Fruit fly (Drosophila melanogaster): Measurements from ENCODE around the gene CG14109.

CG14109 gene

dm6 chr3L:13450177-13450793 is 9.6 kb downstream of the CG14109 start, which contains the start of the genes JMJD7 and CG10738 (continued):
- TF ChIP-seq B-H2 (GFP tag; optimal IDR thresholded peaks at IDR 0.05) (no peak), CG5180 (GFP tag; optimal IDR thresholded peaks at IDR 0.05) (no peak), phol (tag; optimal IDR thresholded peaks at IDR 0.05) (peak; percentile 48), CG2199 (GFP tag; IDR thresholded peaks at IDR 0.05) (0 out of 3 replicates have a peak, but pooled peaks have one; percentile 59), hb (GFP tag; IDR thresholded peaks at IDR 0.05; ENCODE audit: partially characterized antibody) (no peak), Lpt (GFP tag; optimal IDR thresholded peaks at IDR 0.05) (no peak), chm (GFP tag; IDR thresholded peaks at IDR 0.05) (peak; percentile 24; the same call in 1 of the 2 replicates), Nf-YC (tag; optimal IDR thresholded peaks at IDR 0.05) (peak; percentile 19), CG32532 (GFP tag; IDR thresholded peaks at IDR 0.05) (peak; percentile 85), Vsx1 (GFP tag; optimal IDR thresholded peaks at IDR 0.05) (no peak), CG10209 (GFP tag; optimal IDR thresholded peaks at IDR 0.05) (no peak), zen2 (GFP tag; IDR thresholded peaks at IDR 0.05; ENCODE audit: partially characterized antibody) (no peak), ken (GFP tag; IDR thresholded peaks at IDR 0.05) (peak; percentile 69; the same call in 2 of the 3 replicates), CG18262 (tag; optimal IDR thresholded peaks at IDR 0.05) (peak; percentile 51), Nf-YA (GFP tag; IDR thresholded peaks at IDR 0.05) (peak; percentile 53; the same call in 1 of the 2 replicates), abd-A (tag; optimal IDR thresholded peaks at IDR 0.05) (no peak)

DNA sequence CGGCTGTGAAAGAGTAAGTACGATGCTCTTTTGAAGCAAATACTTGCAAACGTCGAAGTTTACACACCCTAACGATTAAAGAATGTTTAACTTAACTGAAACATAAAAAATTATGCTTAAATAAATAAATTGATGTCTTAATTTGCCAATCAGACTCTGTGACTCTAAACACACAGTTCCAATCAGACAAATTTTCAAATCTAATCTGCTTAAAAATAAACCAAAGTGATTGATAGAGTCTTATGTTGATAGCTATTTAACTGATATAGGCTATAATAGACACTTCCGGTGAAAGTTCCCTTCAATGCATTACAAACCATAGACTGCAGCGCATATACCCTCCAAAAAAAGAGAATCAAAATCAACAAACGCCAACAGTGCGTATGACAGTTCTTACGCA is 10.9 kb downstream of the CG14109 start:
- TF ChIP-seq Opbp (GFP tag; IDR thresholded peaks at IDR 0.05; ENCODE audit: partially characterized antibody): no peak
- TF ChIP-seq CG13123 (GFP tag; optimal IDR thresholded peaks at IDR 0.05): no peak
- TF ChIP-seq Fer1 (GFP tag; optimal IDR thresholded peaks at IDR 0.05): no peak
- peak; percentile 1 for TF ChIP-seq Xbp1 (GFP tag; optimal IDR thresholded peaks at IDR 0.05)
- TF ChIP-seq CG15269 (tag; optimal IDR thresholded peaks at IDR 0.05): peak; percentile 31
- TF ChIP-seq CG18599 (GFP tag; optimal IDR thresholded peaks at IDR 0.05): peak; percentile 15
- TF ChIP-seq hkb (optimal IDR thresholded peaks at IDR 0.05): no peak
- TF ChIP-seq hkb (GFP tag; IDR thresholded peaks at IDR 0.05): 0 out of 2 replicates have a peak, but pooled peaks have one; percentile 20
- no peak for TF ChIP-seq da (GFP tag; optimal IDR thresholded peaks at IDR 0.05)
- no peak for TF ChIP-seq NfI (GFP tag; optimal IDR thresholded peaks at IDR 0.05)
- TF ChIP-seq Doc2 (GFP tag; IDR thresholded peaks at IDR 0.05): no peak
- TF ChIP-seq CG1832 (GFP tag; optimal IDR thresholded peaks at IDR 0.05): no peak
- TF ChIP-seq mirr (GFP tag; optimal IDR thresholded peaks at IDR 0.05): no peak
- no peak for TF ChIP-seq CG8281 (tag; optimal IDR thresholded peaks at IDR 0.05)
- TF ChIP-seq CTCF (GFP tag; optimal IDR thresholded peaks at IDR 0.05): no peak
- TF ChIP-seq slp2 (GFP tag; optimal IDR thresholded peaks at IDR 0.05): no peak
- TF ChIP-seq pzg (GFP tag; optimal IDR thresholded peaks at IDR 0.05): no peak
- TF ChIP-seq CG13424 (tag; optimal IDR thresholded peaks at IDR 0.05): no peak
- no peak for TF ChIP-seq CG33557 (GFP tag; optimal IDR thresholded peaks at IDR 0.05)
- no peak for TF ChIP-seq CG11560 (tag; IDR thresholded peaks at IDR 0.05)
- TF ChIP-seq CG2678 (tag; optimal IDR thresholded peaks at IDR 0.05): peak; percentile 38
- no peak for TF ChIP-seq pros (GFP tag; optimal IDR thresholded peaks at IDR 0.05)
- TF ChIP-seq Scr (GFP tag; IDR thresholded peaks at IDR 0.05; ENCODE audit: partially characterized antibody): no peak
- no peak for TF ChIP-seq prd (optimal IDR thresholded peaks at IDR 0.05)
- TF ChIP-seq prd (GFP tag; IDR thresholded peaks at IDR 0.05): no peak
- TF ChIP-seq CG30020 (tag; optimal IDR thresholded peaks at IDR 0.05): no peak
- no peak for TF ChIP-seq CG14667 (GFP tag; IDR thresholded peaks at IDR 0.05)
- TF ChIP-seq ro (GFP tag; IDR thresholded peaks at IDR 0.05): no peak
- no peak for TF ChIP-seq slou (GFP tag; optimal IDR thresholded peaks at IDR 0.05)
- no peak for TF ChIP-seq eyg (GFP tag; optimal IDR thresholded peaks at IDR 0.05)
- TF ChIP-seq CG11398 (GFP tag; optimal IDR thresholded peaks at IDR 0.05): no peak
- TF ChIP-seq gt (GFP tag; IDR thresholded peaks at IDR 0.05): no peak
- TF ChIP-seq CG10979 (tag; optimal IDR thresholded peaks at IDR 0.05): no peak
- no peak for TF ChIP-seq Atf3 (GFP tag; optimal IDR thresholded peaks at IDR 0.05)
- TF ChIP-seq NFAT (GFP tag; IDR thresholded peaks at IDR 0.05): no peak
